Fruit fly (Drosophila melanogaster): ENCODE results near the gene Naa60.

The Naa60 gene

DNA sequence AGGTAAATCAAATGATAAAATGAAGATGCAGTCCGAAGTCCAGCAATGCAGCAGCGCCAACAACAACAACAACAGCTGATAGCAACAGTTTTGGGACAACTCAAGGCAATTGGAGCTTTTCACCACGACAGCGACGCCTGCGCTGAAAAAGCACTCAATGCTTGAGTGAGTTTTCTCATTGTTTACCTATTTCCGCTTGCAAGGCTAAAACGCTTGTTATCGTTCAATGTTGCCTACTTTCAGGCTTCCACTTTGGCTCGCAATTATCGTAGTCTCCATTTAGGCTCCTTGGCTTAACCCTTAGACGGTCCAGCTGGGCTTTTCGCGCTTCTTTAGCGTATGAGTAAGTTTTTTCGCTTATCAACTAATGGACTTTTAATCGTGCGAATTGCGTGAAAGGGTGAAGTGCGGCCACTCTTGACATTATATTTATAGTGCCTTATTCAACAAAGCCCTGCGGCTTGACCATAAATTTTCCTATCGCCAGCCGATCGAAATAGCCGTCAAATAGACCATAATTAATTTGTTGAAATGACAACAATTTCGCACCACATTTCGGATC is 35.4 kb downstream of the Naa60 start:
- TF ChIP-seq CG14711 (tag; optimal IDR thresholded peaks at IDR 0.05): no peak
- TF ChIP-seq CG7101 (tag; optimal IDR thresholded peaks at IDR 0.05): no peak
- TF ChIP-seq tj (GFP tag; optimal IDR thresholded peaks at IDR 0.05): peak; percentile 65
- TF ChIP-seq bab1 (GFP tag; optimal IDR thresholded peaks at IDR 0.05): peak; percentile 25
- TF ChIP-seq cic (GFP tag; optimal IDR thresholded peaks at IDR 0.05): peak; percentile 9
- TF ChIP-seq CG1620 (GFP tag; optimal IDR thresholded peaks at IDR 0.05): peak; percentile 4

DNA sequence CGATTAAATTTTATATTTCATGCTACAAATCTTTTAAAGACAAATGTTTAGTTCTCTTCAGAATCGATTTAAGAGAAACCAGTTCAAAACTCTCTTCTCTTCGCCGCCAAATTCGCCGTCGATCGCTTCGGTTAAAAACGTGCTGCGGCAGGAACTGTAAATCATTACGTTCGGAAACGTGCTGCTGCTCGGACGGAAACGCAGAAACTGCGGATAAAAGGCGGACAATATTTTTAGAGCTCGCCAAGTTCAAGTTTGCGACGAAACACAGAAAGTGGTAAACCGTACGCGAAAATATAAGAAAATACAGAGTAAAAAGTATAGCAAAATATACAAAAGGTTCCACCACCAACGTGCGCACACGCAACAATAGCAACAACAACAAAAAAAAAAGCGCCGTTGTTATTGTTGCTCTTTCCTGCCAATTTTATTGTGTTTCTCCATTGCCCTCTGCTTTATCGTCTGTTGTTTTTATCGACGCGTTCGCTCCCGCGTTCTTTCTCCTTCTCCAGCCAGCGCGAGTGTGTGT is 36.8 kb downstream of the Naa60 start, which contains the start of gene Ae2:
TSS of gene Ae2 (plus strand) at position 156 of the 529 bp plus-strand sequence.
- TF ChIP-seq tj (GFP tag; optimal IDR thresholded peaks at IDR 0.05) (peak; percentile 48), ovo (GFP tag; optimal IDR thresholded peaks at IDR 0.05) (peak; percentile 37), CG33017 (tag; optimal IDR thresholded peaks at IDR 0.05) (no peak), bab1 (GFP tag; optimal IDR thresholded peaks at IDR 0.05) (peak; percentile 58), Mnt (GFP tag; optimal IDR thresholded peaks at IDR 0.05) (peak; percentile 25), Hr96 (GFP tag; optimal IDR thresholded peaks at IDR 0.05) (no peak), pad (GFP tag; optimal IDR thresholded peaks at IDR 0.05) (peak; percentile 36)

DNA sequence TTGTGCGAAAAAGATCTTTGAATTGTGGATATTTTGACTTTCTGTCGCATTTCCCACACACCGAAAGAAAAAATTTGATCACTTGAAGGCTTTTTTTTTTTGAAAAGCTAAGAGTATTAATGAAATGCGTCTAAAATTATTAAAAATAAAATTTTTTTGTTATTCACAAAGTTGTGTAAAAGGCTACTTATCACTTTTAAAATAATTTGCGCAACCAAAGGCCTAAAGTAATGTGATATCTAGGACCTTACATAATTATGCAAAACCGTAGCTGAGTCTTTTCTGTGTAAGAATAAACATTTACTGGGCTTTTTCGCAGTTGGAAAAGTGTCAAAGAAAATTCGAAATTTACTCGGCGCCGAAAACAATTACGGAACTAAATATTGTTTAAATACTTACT is 37.6 kb downstream of the Naa60 start:
- TF ChIP-seq ovo (GFP tag; optimal IDR thresholded peaks at IDR 0.05): no peak
- TF ChIP-seq CG33017 (tag; optimal IDR thresholded peaks at IDR 0.05): no peak
- TF ChIP-seq kay (GFP tag; ENCODE audit: borderline replicate concordance): peak; percentile 54

DNA sequence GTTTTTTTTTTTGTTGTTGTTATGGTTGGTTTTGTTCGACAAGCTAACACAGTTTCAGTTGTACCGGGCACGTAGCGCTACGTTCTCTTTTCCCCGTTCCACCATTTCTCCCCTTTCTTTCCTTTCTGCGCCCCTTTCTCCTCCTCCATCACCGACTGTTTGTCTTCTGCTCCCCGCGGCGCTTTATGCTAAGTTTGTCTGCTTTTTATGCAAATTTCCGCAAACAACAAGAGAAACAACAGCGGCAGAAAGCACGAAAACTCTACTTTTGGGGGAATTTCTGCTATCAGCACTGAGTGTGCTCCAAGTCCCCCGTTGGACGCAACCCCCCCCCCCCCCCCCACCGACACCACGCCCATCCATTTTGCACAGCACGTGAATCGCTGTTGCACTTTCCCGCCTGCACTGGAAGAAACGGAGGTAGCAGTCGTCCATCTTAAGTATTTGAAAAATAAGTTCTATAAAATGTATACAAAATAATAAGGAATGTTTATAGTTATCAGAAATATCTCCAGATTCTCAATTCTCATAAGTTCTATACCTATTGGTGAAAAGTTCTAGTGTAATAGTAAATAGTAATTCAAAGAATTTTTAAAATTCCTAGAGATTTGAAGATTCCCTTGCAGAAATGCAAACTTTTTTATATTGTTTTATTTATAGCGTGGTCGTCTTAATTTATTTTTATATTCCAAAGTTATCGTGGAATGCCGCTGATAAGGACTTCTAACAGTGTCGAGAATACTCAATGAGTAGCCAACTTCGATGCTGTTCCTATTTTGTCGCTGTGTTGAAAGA is 38.4 kb downstream of the Naa60 start:
- TF ChIP-seq CG11617 (GFP tag; optimal IDR thresholded peaks at IDR 0.05) (no peak), Crg-1 (GFP tag; optimal IDR thresholded peaks at IDR 0.05) (no peak), CG7101 (tag; optimal IDR thresholded peaks at IDR 0.05) (no peak), CG5204 (GFP tag; optimal IDR thresholded peaks at IDR 0.05) (no peak), bab1 (GFP tag; optimal IDR thresholded peaks at IDR 0.05) (no peak), CG33017 (tag; optimal IDR thresholded peaks at IDR 0.05) (no peak), toe (GFP tag; optimal IDR thresholded peaks at IDR 0.05) (no peak), cnc (optimal IDR thresholded peaks at IDR 0.05) (no peak), Hr96 (GFP tag; optimal IDR thresholded peaks at IDR 0.05) (no peak), tj (GFP tag; optimal IDR thresholded peaks at IDR 0.05) (no peak), cic (GFP tag; optimal IDR thresholded peaks at IDR 0.05) (no peak)

DNA sequence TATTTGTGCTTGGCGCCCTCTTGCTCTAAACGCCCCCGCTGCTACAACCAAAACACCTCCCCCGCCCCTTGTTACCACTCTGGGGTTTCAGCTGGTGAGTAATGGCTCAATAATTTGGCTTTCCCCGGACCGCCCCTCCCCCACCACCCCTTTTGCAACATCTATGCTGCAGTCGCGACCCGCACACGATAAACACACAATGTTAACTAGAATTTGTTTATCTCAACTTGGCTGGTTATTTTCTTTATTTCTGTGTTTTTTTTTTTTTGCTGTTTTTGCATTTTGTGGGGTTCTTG is 39.0 kb downstream of the Naa60 start:
- no peak for TF ChIP-seq bab1 (GFP tag; optimal IDR thresholded peaks at IDR 0.05)

DNA sequence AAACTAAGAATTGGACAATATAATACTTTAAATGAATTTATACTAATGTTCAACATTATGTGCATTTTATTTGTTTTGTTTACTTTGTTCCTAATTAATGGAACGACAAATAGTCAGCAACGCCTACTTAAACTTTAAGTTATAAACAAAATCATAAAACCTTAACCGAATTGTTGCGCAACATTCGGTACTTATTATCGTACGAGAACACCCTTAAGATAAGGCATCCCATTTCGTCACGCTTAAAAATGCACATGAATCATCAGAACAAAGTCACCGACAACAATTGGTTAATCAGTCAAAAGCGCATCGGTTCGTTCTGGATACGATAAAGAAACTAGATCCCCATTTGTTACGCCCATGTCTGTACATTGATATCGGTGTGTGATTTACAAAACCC is 39.7 kb downstream of the Naa60 start:
- TF ChIP-seq Mnt (GFP tag; optimal IDR thresholded peaks at IDR 0.05) (no peak), toe (GFP tag; optimal IDR thresholded peaks at IDR 0.05) (no peak), CG14711 (tag; optimal IDR thresholded peaks at IDR 0.05) (no peak), kay (GFP tag; ENCODE audit: borderline replicate concordance) (no peak), cnc (optimal IDR thresholded peaks at IDR 0.05) (no peak), ovo (GFP tag; optimal IDR thresholded peaks at IDR 0.05) (no peak), tj (GFP tag; optimal IDR thresholded peaks at IDR 0.05) (no peak), CG7101 (tag; optimal IDR thresholded peaks at IDR 0.05) (no peak), CG11617 (GFP tag; optimal IDR thresholded peaks at IDR 0.05) (no peak), bab1 (GFP tag; optimal IDR thresholded peaks at IDR 0.05) (no peak), Hr96 (GFP tag; optimal IDR thresholded peaks at IDR 0.05) (no peak), CG5204 (GFP tag; optimal IDR thresholded peaks at IDR 0.05) (no peak), CG1620 (GFP tag; optimal IDR thresholded peaks at IDR 0.05) (no peak), Crg-1 (GFP tag; optimal IDR thresholded peaks at IDR 0.05) (no peak), cic (GFP tag; optimal IDR thresholded peaks at IDR 0.05) (no peak), Clk (GFP tag; optimal IDR thresholded peaks at IDR 0.05) (no peak)

DNA sequence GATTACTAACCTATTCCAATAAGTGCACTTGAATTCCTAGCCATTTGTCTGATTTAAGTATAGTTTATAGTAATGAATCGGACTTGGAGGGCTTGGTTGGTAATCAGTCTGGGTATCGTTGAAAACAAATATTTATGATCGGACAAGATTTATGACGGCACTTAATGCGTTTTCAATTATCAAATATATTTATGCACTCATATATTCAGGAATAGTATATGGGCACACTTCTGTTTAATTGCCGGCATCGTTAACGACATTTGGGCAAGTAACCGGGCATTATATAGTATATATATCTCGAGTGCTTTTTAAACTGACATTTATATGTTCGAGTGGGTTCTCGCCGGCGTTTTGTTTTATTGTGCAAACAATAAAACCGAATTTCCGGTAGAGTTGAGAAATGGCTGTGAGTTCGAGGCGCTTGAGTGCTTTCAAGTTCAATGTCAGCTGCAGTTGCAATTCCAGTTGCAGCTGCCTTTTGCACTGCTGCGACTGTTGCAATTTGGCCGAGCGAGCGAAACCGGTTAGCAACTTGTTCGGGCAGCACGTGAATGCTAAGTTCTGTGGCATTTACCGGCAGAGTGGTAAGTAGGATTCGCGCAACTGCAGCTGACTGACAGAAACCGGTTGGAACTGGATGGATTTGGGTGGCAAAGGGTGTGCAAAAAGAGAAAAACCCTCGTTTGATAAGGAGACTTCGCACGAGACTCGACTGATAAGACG is 41.1 kb downstream of the Naa60 start:
- TF ChIP-seq Mnt (GFP tag; optimal IDR thresholded peaks at IDR 0.05) (no peak), kay (GFP tag; ENCODE audit: borderline replicate concordance) (peak; percentile 47), toe (GFP tag; optimal IDR thresholded peaks at IDR 0.05) (no peak), CG7045 (GFP tag; optimal IDR thresholded peaks at IDR 0.05) (peak; percentile 23), tj (GFP tag; optimal IDR thresholded peaks at IDR 0.05) (no peak), Hr96 (GFP tag; optimal IDR thresholded peaks at IDR 0.05) (no peak), Clk (GFP tag; optimal IDR thresholded peaks at IDR 0.05) (no peak), CG1620 (GFP tag; optimal IDR thresholded peaks at IDR 0.05) (no peak), cnc (optimal IDR thresholded peaks at IDR 0.05) (no peak)
